Worm (Caenorhabditis elegans): ENCODE measurements around the gene damt-1.
"Not testable (repeated sequence)": the region's sequence is repeated elsewhere in the genome, so short reads cannot be mapped to it uniquely, and the experiment has no call there.

DNA sequence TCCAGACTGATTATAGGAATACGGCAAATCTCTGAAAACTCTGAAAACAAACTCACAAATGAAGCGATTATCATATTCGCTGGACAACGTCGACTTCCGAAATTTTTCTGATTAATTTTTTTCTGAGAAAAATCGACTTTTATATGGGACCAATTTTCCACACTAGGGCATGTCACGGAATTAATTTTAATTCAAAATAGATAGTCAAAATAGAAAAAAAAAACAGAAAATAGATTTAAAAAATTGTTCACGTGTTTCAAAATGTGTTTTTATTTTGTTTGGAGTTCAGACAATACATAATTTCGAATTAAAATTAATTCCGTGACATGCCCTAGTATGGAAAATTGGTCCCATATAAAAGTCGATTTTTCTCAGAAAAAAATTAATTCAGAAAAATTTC is 37.7 kb downstream of the damt-1 start, which contains the start of the genes F10C1.3 and F10C1.23:
- not testable (repeated sequence) for TF ChIP-seq nhr-77 (tag; optimal IDR thresholded peaks at IDR 0.05); unc-62 (GFP tag; optimal IDR thresholded peaks at IDR 0.05); unc-39 (tag; optimal IDR thresholded peaks at IDR 0.05); aly-2 (tag; optimal IDR thresholded peaks at IDR 0.05); egl-27 (tag; optimal IDR thresholded peaks at IDR 0.05); nhr-23 (tag; optimal IDR thresholded peaks at IDR 0.05); nhr-237 (tag; optimal IDR thresholded peaks at IDR 0.05); R02D3.7 (tag; optimal IDR thresholded peaks at IDR 0.05)

Data from whole organism, L2 larva.